Worm (Caenorhabditis elegans): ENCODE results near the gene him-10.

ce11 chrIII:5763988-5764387 lies 39.1 kb upstream of the him-10 start:
- no peak for TF ChIP-seq pha-4 (tag; optimal IDR thresholded peaks at IDR 0.05)
- TF ChIP-seq pqm-1 (tag; optimal IDR thresholded peaks at IDR 0.05), result no peak
- TF ChIP-seq ceh-16 (tag; optimal IDR thresholded peaks at IDR 0.05), result no peak
- TF ChIP-seq nhr-28 (tag; optimal IDR thresholded peaks at IDR 0.05), result no peak
- no peak for TF ChIP-seq nhr-11 (tag; optimal IDR thresholded peaks at IDR 0.05)
- TF ChIP-seq ama-1 (optimal IDR thresholded peaks at IDR 0.05), result no peak
- TF ChIP-seq elt-1 (tag; optimal IDR thresholded peaks at IDR 0.05), result no peak

All from whole organism, L3 larva.